Worm (Caenorhabditis elegans) whole organism, L1 larva: Measurements from ENCODE around the gene ensh-1.

Experiments
- C34B4.2 ChIP-seq: sonication (generic microtip); optimal IDR thresholded peaks from 2 replicates; lab custom pipeline; 2017; ENCODE audit warnings: mild to moderate bottlenecking, missing genetic modification characterization, missing compliant biosample characterization
- alr-1 ChIP-seq: fragments of 200-800 bp; sonication (Bioruptor generic); optimal IDR thresholded peaks from 2 replicates; lab custom pipeline; 2018; ENCODE audit warnings: borderline replicate concordance, mild to moderate bottlenecking, missing genetic modification characterization, missing compliant biosample characterization
- aly-2 ChIP-seq: fragments of 150-350 bp; optimal IDR thresholded peaks from 2 replicates; lab custom pipeline; 2014; ENCODE audit warnings: missing biosample characterization, missing genetic modification characterization
- blmp-1 ChIP-seq: fragments of 150-350 bp; optimal IDR thresholded peaks from 2 replicates; lab custom pipeline; 2014; ENCODE audit warnings: missing biosample characterization, missing genetic modification characterization
- ceh-8 ChIP-seq: fragments of 200-800 bp; sonication (Bioruptor generic); optimal IDR thresholded peaks from 2 replicates; lab custom pipeline; 2018; ENCODE audit warnings: mild to moderate bottlenecking, missing genetic modification characterization, moderate library complexity, missing compliant biosample characterization
- ceh-82 ChIP-seq, 3 experiments: fragments of 150-350 bp in 1 of 3; sonication (generic microtip) in 2 of 3; optimal IDR thresholded peaks; 2 replicates each; lab custom pipeline; 2014 to 2017; ENCODE audit warnings: missing biosample characterization in 3 of 3, missing genetic modification characterization in 3 of 3
- ceh-90 ChIP-seq: sonication (generic microtip); optimal IDR thresholded peaks from 2 replicates; lab custom pipeline; 2016; ENCODE audit warnings: missing genetic modification characterization, missing compliant biosample characterization
- ces-1 ChIP-seq: fragments of 150-350 bp; optimal IDR thresholded peaks from 2 replicates; lab custom pipeline; 2014; ENCODE audit warnings: missing biosample characterization, missing genetic modification reagents, missing genetic modification characterization
- dsc-1 ChIP-seq: sonication (generic microtip); optimal IDR thresholded peaks from 2 replicates; lab custom pipeline; 2016; ENCODE audit warnings: mild to moderate bottlenecking, missing genetic modification characterization, missing compliant biosample characterization
- efl-1 ChIP-seq, 4 experiments: fragments of 150-350 bp; optimal IDR thresholded peaks in 3 of 4; peaks in 1 of 4; 1 replicate in 1 of 4; 2 replicates in 3 of 4; lab custom pipeline; 2014; ENCODE audit warnings: missing biosample characterization in 2 of 4, missing genetic modification characterization in 2 of 4, missing genetic modification reagents in 2 of 4
- efl-3 ChIP-seq: fragments of 200-800 bp; sonication (Bioruptor generic); optimal IDR thresholded peaks from 2 replicates; lab custom pipeline; 2018; ENCODE audit warnings: mild to moderate bottlenecking, missing genetic modification characterization, missing compliant biosample characterization
- egl-13 ChIP-seq: sonication (generic microtip); optimal IDR thresholded peaks from 2 replicates; lab custom pipeline; 2016; ENCODE audit warnings: missing genotype, missing genetic modification reagents, missing genetic modification characterization, missing compliant biosample characterization
- elt-3 ChIP-seq, 6 experiments: fragments of 150-350 bp in 1 of 6; sonication (generic microtip); optimal IDR thresholded peaks; 2 replicates each; lab custom pipeline; 2017 to 2018; ENCODE audit warnings: missing biosample characterization in 6 of 6, missing genetic modification characterization in 6 of 6, inconsistent platforms in 1 of 6
- fkh-4 ChIP-seq: sonication (generic microtip); optimal IDR thresholded peaks from 2 replicates; lab custom pipeline; 2016; ENCODE audit warnings: missing compliant biosample characterization, missing genetic modification characterization, borderline replicate concordance
- fkh-8 ChIP-seq: sonication (generic microtip); optimal IDR thresholded peaks from 2 replicates; lab custom pipeline; 2016; ENCODE audit warnings: mild to moderate bottlenecking, missing genetic modification characterization, missing compliant biosample characterization
- hpl-2 ChIP-seq: fragments of 150-350 bp; optimal IDR thresholded peaks from 2 replicates; lab custom pipeline; 2014; ENCODE audit warnings: missing biosample characterization, missing genetic modification reagents, missing genetic modification characterization
- irx-1 ChIP-seq: sonication (generic microtip); optimal IDR thresholded peaks from 2 replicates; lab custom pipeline; 2016; ENCODE audit warnings: missing genetic modification characterization, missing compliant biosample characterization
- isw-1 ChIP-seq: fragments of 200-800 bp; sonication (Bioruptor generic); IDR thresholded peaks from 2 replicates; pipeline ENCODE4 v1.3.6; 2022; ENCODE audit warnings: missing genetic modification characterization, missing compliant biosample characterization
- lin-14 ChIP-seq: fragments of 200-800 bp; sonication (Bioruptor generic); optimal IDR thresholded peaks from 2 replicates; lab custom pipeline; 2018; ENCODE audit warnings: mild to moderate bottlenecking, missing genetic modification characterization, moderate library complexity, missing compliant biosample characterization
- lin-15B ChIP-seq: fragments of 150-350 bp; sonication (generic microtip); optimal IDR thresholded peaks from 3 replicates; lab custom pipeline; 2014; ENCODE audit warnings: missing biosample characterization, missing genetic modification characterization
- lin-35 ChIP-seq, 2 experiments: fragments of 150-350 bp; optimal IDR thresholded peaks; 2 replicates each; lab custom pipeline; 2014; ENCODE audit warnings: missing biosample characterization in 2 of 2, missing genetic modification characterization in 2 of 2, missing genetic modification reagents in 2 of 2
- lin-39 ChIP-seq: fragments of 150-350 bp; optimal IDR thresholded peaks from 2 replicates; lab custom pipeline; 2014; ENCODE audit warnings: missing biosample characterization, missing genetic modification reagents, missing genetic modification characterization
- lir-3 ChIP-seq: sonication (generic microtip); optimal IDR thresholded peaks from 2 replicates; lab custom pipeline; 2016; ENCODE audit warnings: mild to moderate bottlenecking, missing genetic modification characterization, moderate library complexity, missing compliant biosample characterization; ENCODE audit not compliant: poor library complexity
- lsy-2 ChIP-seq, 2 experiments: fragments of 150-350 bp; optimal IDR thresholded peaks; 2 replicates each; lab custom pipeline; 2014; ENCODE audit warnings: missing biosample characterization in 2 of 2, missing genetic modification characterization in 2 of 2
- mab-9 ChIP-seq: fragments of 200-800 bp; sonication (Bioruptor generic); IDR thresholded peaks from 2 replicates; pipeline ENCODE4 v1.3.6; 2022; ENCODE audit warnings: missing genetic modification reagents, missing genetic modification characterization, missing compliant biosample characterization
- mdl-1 ChIP-seq, 2 experiments: fragments of 150-350 bp; optimal IDR thresholded peaks; 2 replicates each; lab custom pipeline; 2014 to 2017; ENCODE audit warnings: missing biosample characterization in 2 of 2, missing genetic modification characterization in 2 of 2, inconsistent platforms in 1 of 2
- mep-1 ChIP-seq: fragments of 150-350 bp; optimal IDR thresholded peaks from 2 replicates; lab custom pipeline; 2014; ENCODE audit warnings: missing biosample characterization, missing genetic modification characterization
- nhr-12 ChIP-seq: sonication (generic microtip); optimal IDR thresholded peaks from 2 replicates; lab custom pipeline; 2017; ENCODE audit warnings: missing biosample characterization, missing genetic modification characterization
- nhr-20 ChIP-seq: sonication (generic microtip); optimal IDR thresholded peaks from 2 replicates; lab custom pipeline; 2016; ENCODE audit warnings: mild to moderate bottlenecking, missing genetic modification characterization, missing compliant biosample characterization
- nhr-237 ChIP-seq: fragments of 150-350 bp; optimal IDR thresholded peaks from 2 replicates; lab custom pipeline; 2014; ENCODE audit warnings: missing biosample characterization, missing genetic modification characterization
- nhr-47 ChIP-seq: sonication (generic microtip); optimal IDR thresholded peaks from 2 replicates; lab custom pipeline; 2016; ENCODE audit warnings: mild to moderate bottlenecking, missing genetic modification characterization, moderate library complexity, missing compliant biosample characterization
- nhr-71 ChIP-seq: sonication (generic microtip); optimal IDR thresholded peaks from 2 replicates; lab custom pipeline; 2016; ENCODE audit warnings: mild to moderate bottlenecking, missing genetic modification characterization, moderate library complexity, missing compliant biosample characterization
- nhr-76 ChIP-seq: sonication (generic microtip); optimal IDR thresholded peaks from 2 replicates; lab custom pipeline; 2017; ENCODE audit warnings: missing biosample characterization, missing genetic modification characterization
- pax-3 ChIP-seq: fragments of 200-800 bp; sonication (Bioruptor generic); optimal IDR thresholded peaks from 2 replicates; lab custom pipeline; 2018; ENCODE audit warnings: mild to moderate bottlenecking, missing genetic modification characterization, moderate library complexity, missing compliant biosample characterization
- sup-37 ChIP-seq: fragments of 200-800 bp; sonication (Bioruptor generic); optimal IDR thresholded peaks from 2 replicates; lab custom pipeline; 2018; ENCODE audit warnings: mild to moderate bottlenecking, missing genetic modification characterization, missing compliant biosample characterization
- swsn-7 ChIP-seq: sonication (generic microtip); optimal IDR thresholded peaks from 2 replicates; lab custom pipeline; 2016; ENCODE audit warnings: missing genetic modification characterization, missing compliant biosample characterization
- unc-86 ChIP-seq: sonication (generic microtip); optimal IDR thresholded peaks from 2 replicates; lab custom pipeline; 2016; ENCODE audit warnings: missing genetic modification characterization, missing compliant biosample characterization
- vab-15 ChIP-seq: sonication (generic microtip); optimal IDR thresholded peaks from 2 replicates; lab custom pipeline; 2017; ENCODE audit warnings: missing genotype, mild to moderate bottlenecking, missing genetic modification characterization, missing compliant biosample characterization
- xbp-1 ChIP-seq: sonication (generic microtip); optimal IDR thresholded peaks from 2 replicates; lab custom pipeline; 2016; ENCODE audit warnings: missing genetic modification characterization, missing compliant biosample characterization
- zip-4 ChIP-seq: fragments of 200-800 bp; sonication (Bioruptor generic); optimal IDR thresholded peaks from 2 replicates; lab custom pipeline; 2018; ENCODE audit warnings: mild to moderate bottlenecking, missing genetic modification characterization, moderate library complexity, missing compliant biosample characterization

Gene ensh-1

DNA sequence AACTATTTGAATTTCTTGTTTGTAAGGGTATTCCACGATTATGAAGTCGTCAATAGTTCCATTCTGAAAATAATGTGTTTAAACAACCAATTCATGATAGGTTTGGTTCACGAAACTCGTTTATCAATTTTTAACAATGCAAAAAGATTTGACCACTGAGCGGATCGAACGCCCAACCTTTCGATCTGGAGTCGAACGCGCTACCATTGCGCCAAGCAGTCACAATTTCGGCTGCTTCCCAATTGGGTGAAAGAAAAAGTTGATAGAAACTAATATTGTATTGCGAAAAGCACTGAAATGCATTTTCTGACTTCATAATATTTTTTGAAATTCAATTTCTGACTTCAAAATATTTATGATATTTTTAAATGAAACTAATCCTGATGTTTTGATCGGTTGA lies 39.8 kb downstream of the ensh-1 start:
- TF ChIP-seq efl-3 (GFP tag; lab: Kevin White, UChicago) = no peak
- TF ChIP-seq nhr-12 (tag; lab: Kevin White, UChicago) = no peak
- no peak for TF ChIP-seq C34B4.2
- no peak for TF ChIP-seq egl-13 (tag; lab: Kevin White, UChicago)
- no peak for TF ChIP-seq elt-3 (tag; optimal IDR thresholded peaks at IDR 0.05; lab: Kevin White, UChicago)
- TF ChIP-seq, all 84 proteins: peak for 0

DNA sequence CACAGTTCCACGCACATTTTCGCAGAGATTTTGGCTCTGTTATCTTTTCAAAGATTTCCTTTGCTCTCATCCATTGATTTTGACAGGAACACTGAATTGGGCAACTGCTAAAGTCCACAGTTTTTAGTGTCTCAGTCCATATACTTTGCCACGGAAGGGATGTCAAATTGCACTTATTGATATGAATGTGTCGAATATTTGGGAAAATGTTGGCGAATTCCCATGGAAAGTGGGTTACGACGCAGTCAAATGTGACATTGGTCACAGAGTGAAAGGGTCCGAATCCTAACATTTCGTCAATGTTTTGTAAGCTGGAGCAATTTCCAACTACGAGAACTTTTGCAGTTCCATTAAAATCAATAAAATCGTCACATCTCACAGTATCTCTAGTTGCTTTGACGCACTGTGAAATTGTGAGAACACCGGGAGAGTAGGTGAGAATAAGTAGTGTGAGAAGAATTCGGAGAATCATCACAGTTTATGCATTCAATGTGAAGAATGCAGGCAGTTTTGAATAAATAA lies 45.4 kb downstream of the ensh-1 start, which contains the start of gene trk-1:
TSS of gene trk-1 (minus strand) at position 472 of the 522 bp plus-strand sequence.
- no peak for TF ChIP-seq lin-14 (GFP tag; lab: Kevin White, UChicago)
- TF ChIP-seq vab-15 (tag; lab: Kevin White, UChicago) = no peak
- TF ChIP-seq nhr-71 (tag; lab: Kevin White, UChicago) = no peak
- TF ChIP-seq fkh-4 (tag; lab: Kevin White, UChicago) = no peak
- TF ChIP-seq elt-3 (tag; optimal IDR thresholded peaks at IDR 0.05; lab: Kevin White, UChicago) = no peak
- TF ChIP-seq ceh-82 (tag; optimal IDR thresholded peaks at IDR 0.05; lab: Kevin White, UChicago) = no peak
- TF ChIP-seq lin-35 (GFP tag; optimal IDR thresholded peaks at IDR 0.05; lab: Kevin White, UChicago) = no peak
- no peak for TF ChIP-seq sup-37 (GFP tag; lab: Kevin White, UChicago)
- TF ChIP-seq nhr-12 (tag; lab: Kevin White, UChicago) = no peak
- no peak for TF ChIP-seq nhr-47 (tag; lab: Kevin White, UChicago)

DNA sequence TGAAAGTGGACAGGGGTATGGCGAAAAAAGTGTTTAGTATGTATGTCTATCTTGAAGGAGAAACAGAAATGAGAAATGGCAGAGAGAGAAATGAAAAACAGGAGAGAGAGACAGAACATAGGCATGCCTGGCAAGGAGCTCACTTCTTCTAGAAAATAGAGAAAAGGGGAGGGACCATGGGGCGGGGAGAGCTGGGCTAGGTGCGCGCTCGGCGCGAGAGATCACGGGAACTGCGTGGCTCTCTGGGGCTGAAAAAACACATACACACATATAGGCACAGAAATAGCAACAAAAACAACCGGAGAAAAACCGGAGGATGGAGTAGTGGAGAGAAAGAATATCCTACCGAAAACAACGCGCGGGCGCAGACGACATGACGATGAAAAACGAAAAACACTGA lies 46.8 kb downstream of the ensh-1 start:
- TF ChIP-seq lsy-2 (tag; optimal IDR thresholded peaks at IDR 0.05; lab: Kevin White, UChicago) (peak in 1 of 2 experiments; percentile 38), egl-13 (tag; lab: Kevin White, UChicago) (no peak), lin-39 (tag; lab: Kevin White, UChicago) (no peak), isw-1 (GFP tag; lab: Robert Waterston, UW) (peak; percentile 13; the same call in 1 of the 2 replicates), sup-37 (GFP tag; lab: Kevin White, UChicago) (no peak), zip-4 (GFP tag; lab: Kevin White, UChicago) (no peak), vab-15 (tag; lab: Kevin White, UChicago) (no peak), fkh-8 (peak; percentile 78), efl-1 (optimal IDR thresholded peaks at IDR 0.05; lab: Kevin White, UChicago) (no peak), efl-1 (GFP tag; optimal IDR thresholded peaks at IDR 0.05 in 1 of 2; lab: Kevin White, UChicago) (no peak), lir-3 (tag; lab: Kevin White, UChicago) (no peak), unc-86 (tag; lab: Kevin White, UChicago) (peak; percentile 44), nhr-47 (tag; lab: Kevin White, UChicago) (peak; percentile 44), xbp-1 (tag; lab: Kevin White, UChicago) (no peak), C34B4.2 (no peak), pax-3 (no peak), nhr-76 (tag; lab: Kevin White, UChicago) (no peak), mdl-1 (tag; optimal IDR thresholded peaks at IDR 0.05; lab: Kevin White, UChicago) (no peak), nhr-71 (tag; lab: Kevin White, UChicago) (peak; percentile 40), lin-14 (GFP tag; lab: Kevin White, UChicago) (peak; percentile 66), ceh-82 (tag; optimal IDR thresholded peaks at IDR 0.05; lab: Kevin White, UChicago) (peak in 1 of 3 experiments; percentile 23), swsn-7 (tag; lab: Kevin White, UChicago) (peak; percentile 27)
- TF ChIP-seq, all 84 proteins: peak for 9

DNA sequence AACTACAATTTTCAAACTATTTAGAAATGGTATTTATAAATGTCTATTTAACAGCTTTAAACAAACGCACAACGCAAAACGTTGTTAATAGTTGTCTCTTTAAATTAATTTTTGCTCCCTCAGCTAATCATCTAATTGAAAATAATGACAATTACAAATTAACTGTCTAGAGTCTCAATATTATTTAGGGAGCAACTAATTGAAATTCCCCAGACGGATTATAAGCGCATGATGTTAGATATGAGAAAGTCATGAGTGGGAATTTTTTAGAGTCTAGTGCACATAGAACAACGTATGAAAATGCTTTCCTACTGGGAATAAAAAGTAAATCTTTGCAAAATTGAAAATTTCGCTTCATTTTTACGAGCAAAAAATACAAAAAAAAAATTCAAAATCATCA lies 47.8 kb downstream of the ensh-1 start:
- TF ChIP-seq nhr-12 (tag; lab: Kevin White, UChicago) (no peak), lin-15B (no peak), lin-14 (GFP tag; lab: Kevin White, UChicago) (peak; percentile 10), alr-1 (tag; lab: Kevin White, UChicago) (no peak), mab-9 (GFP tag; lab: Robert Waterston, UW) (no peak), ceh-90 (tag; lab: Kevin White, UChicago) (peak; percentile 7), blmp-1 (no peak), dsc-1 (peak; percentile 51), fkh-8 (peak; percentile 55), hpl-2 (GFP tag; lab: Kevin White, UChicago) (no peak), ces-1 (GFP tag; lab: Kevin White, UChicago) (no peak), mep-1 (tag; lab: Kevin White, UChicago) (no peak), nhr-47 (tag; lab: Kevin White, UChicago) (peak; percentile 2), nhr-71 (tag; lab: Kevin White, UChicago) (peak; percentile 47), nhr-237 (tag; lab: Kevin White, UChicago) (no peak), nhr-20 (peak; percentile 1), irx-1 (tag; lab: Kevin White, UChicago) (no peak), ceh-8 (GFP tag; lab: Kevin White, UChicago) (peak; percentile 97), aly-2 (tag; lab: Kevin White, UChicago) (no peak)
